Fruit fly (Drosophila melanogaster): ENCODE results near the gene EMC2A.

Gene EMC2A

DNA sequence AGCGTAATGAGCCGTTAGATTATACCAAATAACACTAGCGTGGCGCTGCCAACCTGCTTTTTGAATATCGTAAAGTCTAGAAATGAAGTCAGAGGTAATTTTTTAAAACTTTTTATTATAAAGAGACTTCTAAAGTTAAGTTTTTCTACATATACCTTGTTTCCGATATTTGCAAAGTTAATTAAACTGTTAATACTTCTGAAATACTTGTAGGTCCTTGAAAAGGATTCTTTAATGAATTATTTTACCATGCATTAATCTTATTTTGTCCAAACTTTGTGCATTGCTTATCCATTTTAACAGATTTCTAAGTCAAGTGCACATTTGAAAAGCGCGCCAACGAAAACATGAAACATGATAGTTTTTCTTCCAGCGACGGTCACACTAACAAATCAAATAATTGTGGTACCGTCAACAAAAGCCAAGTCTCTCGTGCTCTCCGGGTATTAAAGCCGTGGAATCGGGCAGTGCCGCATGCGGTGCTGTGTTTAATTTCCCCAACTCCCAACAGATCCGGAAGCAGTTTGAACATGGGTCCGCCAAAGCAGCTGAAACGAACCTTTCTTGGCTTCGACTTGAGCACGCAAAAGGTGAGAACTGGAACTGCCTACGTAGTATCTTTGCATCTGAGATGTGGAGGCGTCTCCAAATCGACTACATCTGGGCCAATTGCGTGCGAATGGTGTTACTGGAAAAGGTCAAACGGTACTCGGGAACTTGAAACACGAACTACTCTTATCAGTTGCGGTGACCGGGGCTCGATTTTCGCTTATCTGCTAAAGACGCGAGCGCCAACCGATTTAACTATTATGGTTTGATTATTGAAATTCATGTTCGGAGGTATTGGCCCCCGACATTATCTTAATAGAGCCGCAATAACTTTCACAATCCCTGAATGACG, at the start of gene EMC2A, which contains the start of gene CG3534:
TSS of gene EMC2A (minus strand) at position 13 of the 901 bp plus-strand sequence.
TSS of gene CG3534 (plus strand) at position 388 of the 901 bp plus-strand sequence.
- TF ChIP-seq CG17801 (GFP tag; optimal IDR thresholded peaks at IDR 0.05; ENCODE audit: partially characterized antibody) = no peak

dm6 chr3R:17043570-17043923, 47.7 kb upstream of the EMC2A start:
- no peak for TF ChIP-seq CG17801 (GFP tag; optimal IDR thresholded peaks at IDR 0.05; ENCODE audit: partially characterized antibody)

- TF ChIP-seq CG17801 (GFP tag; optimal IDR thresholded peaks at IDR 0.05; ENCODE audit: partially characterized antibody) = no peak
Measured at dm6 chr3R:17042838-17043569, 47.1 kb upstream of the EMC2A start, which contains the start of the genes bdwf and Patr-1. Gene bdwf (minus strand): TSS chr3R:17043136. Gene Patr-1 (plus strand): TSS chr3R:17043564.

DNA sequence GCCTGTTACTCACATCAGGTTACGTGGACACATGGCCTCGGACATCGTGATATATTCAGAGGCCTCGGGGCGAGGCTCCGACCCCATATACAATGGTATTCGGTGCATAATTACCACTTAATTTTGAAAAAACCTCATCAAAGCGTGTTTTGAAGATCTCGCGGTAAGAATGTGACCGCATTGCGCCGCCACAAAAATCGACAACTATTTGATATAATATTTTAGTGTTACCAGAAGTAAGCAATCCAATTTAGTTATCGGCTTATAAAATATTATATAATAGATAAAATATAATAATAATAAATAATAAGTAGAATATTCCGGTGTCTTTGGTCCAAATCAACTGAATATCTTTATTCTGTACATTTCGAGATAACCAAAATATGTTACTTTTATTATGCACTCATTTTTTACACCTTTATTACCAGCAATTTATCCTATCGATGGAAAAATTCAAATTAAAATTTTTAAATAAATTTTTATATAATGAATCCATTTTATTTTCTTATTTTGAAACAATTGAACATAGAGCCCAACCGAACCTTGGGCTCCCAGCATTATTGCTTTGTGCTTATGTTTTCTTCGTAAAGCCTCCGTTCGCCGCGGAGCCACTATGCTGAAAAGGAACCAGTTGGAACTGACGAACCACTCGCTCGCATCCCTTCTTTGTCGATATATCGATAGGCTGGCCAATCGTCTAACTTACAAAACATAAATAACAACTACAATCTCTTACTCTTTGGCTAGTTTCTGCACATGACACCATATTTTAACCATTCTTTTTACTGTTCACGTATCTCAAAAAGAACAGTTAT, 44.3 kb upstream of the EMC2A start, which contains the start of the genes CG18213 and Trm7-32:
TSS of gene CG18213 (minus strand) at position 211 of the 815 bp plus-strand sequence.
TSS of gene Trm7-32 (plus strand) at position 690 of the 815 bp plus-strand sequence.
- no peak for TF ChIP-seq CG17801 (GFP tag; optimal IDR thresholded peaks at IDR 0.05; ENCODE audit: partially characterized antibody)

DNA sequence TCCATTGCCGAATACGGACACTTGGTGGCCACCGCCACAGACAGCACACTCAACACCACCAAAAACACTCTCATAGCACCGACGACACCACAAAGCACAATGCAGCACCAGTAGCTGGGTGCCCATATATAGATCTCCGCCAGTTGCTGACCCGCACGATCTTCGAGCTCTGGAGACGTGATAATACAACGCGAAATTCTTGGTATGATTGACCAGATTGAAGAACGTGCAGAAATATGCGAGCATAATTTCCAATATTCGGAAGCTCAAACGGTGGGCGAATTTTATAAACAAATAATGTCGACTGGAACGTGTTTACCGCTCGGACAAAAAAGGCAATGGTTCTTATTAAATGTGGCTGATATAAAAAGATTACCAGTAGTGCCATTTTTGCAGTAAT, 40.1 kb upstream of the EMC2A start, which contains the start of gene CG4009:
TSS of gene CG4009 (minus strand) at position 101 of the 400 bp plus-strand sequence.
- no peak for TF ChIP-seq CG17801 (GFP tag; optimal IDR thresholded peaks at IDR 0.05; ENCODE audit: partially characterized antibody)

DNA sequence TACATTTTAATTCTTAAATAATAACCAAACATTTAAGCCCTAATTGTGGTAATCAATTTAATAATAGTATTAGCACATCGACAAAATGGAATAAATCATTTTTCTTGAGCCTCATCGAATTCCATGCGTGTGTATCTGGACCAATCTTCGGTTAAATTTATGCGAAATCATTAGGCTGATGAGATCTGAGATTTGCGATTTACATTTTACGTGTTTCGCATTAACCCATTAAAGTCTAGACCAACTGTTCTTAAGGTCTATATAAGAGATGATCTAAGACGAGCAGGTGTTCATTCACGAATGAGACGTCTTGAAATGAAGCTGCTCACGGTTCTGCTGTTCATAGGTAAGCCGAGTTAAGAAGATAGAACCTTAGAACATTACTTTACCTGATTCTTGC, 35.6 kb upstream of the EMC2A start, which contains the start of gene CG31268:
TSS of gene CG31268 (plus strand) at position 301 of the 400 bp plus-strand sequence.
- TF ChIP-seq CG17801 (GFP tag; optimal IDR thresholded peaks at IDR 0.05; ENCODE audit: partially characterized antibody) = no peak

dm6 chr3R:17029796-17030195, 33.9 kb upstream of the EMC2A start:
- no peak for TF ChIP-seq CG17801 (GFP tag; optimal IDR thresholded peaks at IDR 0.05; ENCODE audit: partially characterized antibody)

DNA sequence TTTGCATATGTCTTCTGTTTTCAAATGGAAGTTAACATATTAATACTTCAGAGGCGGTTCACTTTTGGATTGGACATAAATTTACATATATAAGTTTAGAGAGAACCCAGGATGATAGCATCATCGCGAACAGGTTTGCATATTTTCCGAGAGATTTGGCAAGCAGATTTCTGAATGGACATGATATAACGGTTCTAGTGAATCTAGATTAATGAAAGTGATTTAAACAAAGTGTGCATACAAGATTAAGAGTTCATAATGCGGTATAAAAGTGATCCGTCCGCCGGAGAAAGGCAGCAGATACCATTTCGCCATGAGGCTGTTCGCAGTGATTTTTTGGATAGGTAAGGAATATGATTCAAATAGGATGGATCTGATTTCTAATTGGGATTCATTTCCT, 32.5 kb upstream of the EMC2A start, which contains the start of gene CG5225:
TSS of gene CG5225 (plus strand) at position 301 of the 400 bp plus-strand sequence.
- TF ChIP-seq CG17801 (GFP tag; optimal IDR thresholded peaks at IDR 0.05; ENCODE audit: partially characterized antibody) = no peak

DNA sequence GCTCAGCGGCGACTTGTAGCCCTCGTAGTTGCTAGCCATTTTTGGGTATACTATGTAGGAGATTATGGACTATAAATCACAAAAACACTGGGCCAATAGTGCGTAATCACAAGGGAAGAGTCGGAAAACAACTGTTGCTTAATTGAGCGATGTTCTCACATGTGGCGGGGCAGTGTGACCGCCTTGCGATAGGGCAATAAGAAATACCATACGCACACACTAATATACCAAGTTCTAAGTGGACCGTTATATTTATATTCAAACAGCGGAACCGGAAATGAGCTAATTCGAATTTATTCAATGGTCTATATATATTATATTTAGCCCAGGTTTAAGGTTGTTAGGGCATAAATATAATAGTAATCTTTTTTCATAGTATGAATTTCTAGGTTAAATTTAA, 25.1 kb upstream of the EMC2A start, which contains the start of gene Adsl:
TSS of gene Adsl (minus strand) at position 165 of the 400 bp plus-strand sequence.
- TF ChIP-seq CG17801 (GFP tag; optimal IDR thresholded peaks at IDR 0.05; ENCODE audit: partially characterized antibody) = peak; percentile 85

dm6 chr3R:17018902-17019527, 23.1 kb upstream of the EMC2A start:
- TF ChIP-seq CG17801 (GFP tag; optimal IDR thresholded peaks at IDR 0.05; ENCODE audit: partially characterized antibody) = no peak

DNA sequence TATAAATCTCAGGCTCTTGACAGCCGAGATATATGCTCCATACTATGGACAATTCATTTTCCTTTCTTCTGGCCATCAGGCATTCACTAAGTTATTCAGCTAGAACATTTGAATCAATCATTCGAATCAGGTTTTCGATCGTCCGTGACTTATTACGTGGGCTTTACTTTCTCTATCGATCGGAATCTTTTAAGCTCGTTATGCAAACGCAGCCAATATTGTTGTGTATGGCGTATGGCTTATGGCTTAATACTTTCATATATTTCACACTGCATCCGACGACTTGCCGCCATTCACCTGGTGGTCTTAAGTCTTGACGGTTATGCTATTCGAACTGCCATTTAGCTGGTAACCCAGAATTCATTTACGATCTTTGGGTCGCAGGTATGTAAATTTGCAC, 20.3 kb upstream of the EMC2A start:
- TF ChIP-seq CG17801 (GFP tag; optimal IDR thresholded peaks at IDR 0.05; ENCODE audit: partially characterized antibody) = no peak

- TF ChIP-seq CG17801 (GFP tag; optimal IDR thresholded peaks at IDR 0.05; ENCODE audit: partially characterized antibody) = no peak
Measured at dm6 chr3R:17014276-17014675, 18.4 kb upstream of the EMC2A start, which contains the start of gene Pxd. Gene Pxd (plus strand): TSS chr3R:17014576.

DNA sequence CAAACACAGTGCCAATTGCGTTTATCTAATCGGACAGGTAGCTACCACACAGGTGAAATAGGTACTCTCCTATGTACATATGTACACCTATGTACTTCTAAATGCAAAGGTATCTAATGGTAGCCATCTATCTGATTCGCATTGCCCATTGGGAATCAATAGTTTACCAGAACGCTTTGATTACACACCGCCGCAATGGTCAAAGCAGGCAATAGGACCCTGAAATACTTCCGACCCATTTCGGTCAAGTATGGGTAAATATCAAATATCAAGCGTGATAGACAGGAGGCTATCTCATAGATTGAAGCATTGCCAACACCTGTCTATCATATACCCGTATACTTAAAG, 12.8 kb upstream of the EMC2A start:
- no peak for TF ChIP-seq CG17801 (GFP tag; optimal IDR thresholded peaks at IDR 0.05; ENCODE audit: partially characterized antibody)
